Fruit fly (Drosophila melanogaster): ENCODE data around the gene CG7044.

The CG7044 gene

dm6 chr3R:21064000-21064924 is 37.3 kb downstream of the CG7044 start, which contains the start of gene Cortactin (continued):
- no peak for TF ChIP-seq CG7745 (tag; optimal IDR thresholded peaks at IDR 0.05)
- TF ChIP-seq CG4282 (GFP tag; optimal IDR thresholded peaks at IDR 0.05) = no peak
- no peak for TF ChIP-seq CG8478 (optimal IDR thresholded peaks at IDR 0.05)
- TF ChIP-seq CG10565 (GFP tag; optimal IDR thresholded peaks at IDR 0.05) = no peak
- TF ChIP-seq H15 (GFP tag; IDR thresholded peaks at IDR 0.05) = no peak
- TF ChIP-seq CG2120 (GFP tag; optimal IDR thresholded peaks at IDR 0.05) = peak; percentile 13
- TF ChIP-seq Bdp1 (GFP tag; optimal IDR thresholded peaks at IDR 0.05) = no peak
- no peak for TF ChIP-seq CG7372 (GFP tag; IDR thresholded peaks at IDR 0.05)
- TF ChIP-seq CG7271 (tag; optimal IDR thresholded peaks at IDR 0.05) = no peak
- no peak for TF ChIP-seq CG7556 (GFP tag; optimal IDR thresholded peaks at IDR 0.05)
- no peak for TF ChIP-seq Mrtf (GFP tag; IDR thresholded peaks at IDR 0.05)
- no peak for TF ChIP-seq CG11456 (GFP tag; IDR thresholded peaks at IDR 0.05)
- peak; percentile 51 for TF ChIP-seq CG13894 (tag; optimal IDR thresholded peaks at IDR 0.05)
- no peak for TF ChIP-seq Sox102F (GFP tag; optimal IDR thresholded peaks at IDR 0.05)
- 0 out of 2 replicates have a peak, but pooled peaks have one; percentile 15 for TF ChIP-seq rib (GFP tag; IDR thresholded peaks at IDR 0.05)
- 0 out of 3 replicates have a peak, but pooled peaks have one; percentile 41 for TF ChIP-seq otp (GFP tag; IDR thresholded peaks at IDR 0.05)
- no peak for TF ChIP-seq CG8281 (tag; optimal IDR thresholded peaks at IDR 0.05)
- TF ChIP-seq al (GFP tag; IDR thresholded peaks at IDR 0.05) = no peak
- TF ChIP-seq pfk (GFP tag; optimal IDR thresholded peaks at IDR 0.05) = no peak
- TF ChIP-seq kah (GFP tag; optimal IDR thresholded peaks at IDR 0.05) = no peak
- TF ChIP-seq zf30C (GFP tag; optimal IDR thresholded peaks at IDR 0.05) = no peak
- TF ChIP-seq CG12942 (GFP tag; optimal IDR thresholded peaks at IDR 0.05) = no peak
- no peak for TF ChIP-seq CG17385 (GFP tag; optimal IDR thresholded peaks at IDR 0.05)
- TF ChIP-seq CG11247 (GFP tag; IDR thresholded peaks at IDR 0.05) = no peak
- TF ChIP-seq Antp (GFP tag; optimal IDR thresholded peaks at IDR 0.05) = no peak
- TF ChIP-seq bcd (GFP tag; optimal IDR thresholded peaks at IDR 0.05) = no peak
- no peak for TF ChIP-seq Fer1 (GFP tag; optimal IDR thresholded peaks at IDR 0.05)
- TF ChIP-seq CG2116 (GFP tag; optimal IDR thresholded peaks at IDR 0.05) = peak; percentile 69
- no peak for TF ChIP-seq dysf (GFP tag; IDR thresholded peaks at IDR 0.05)
- TF ChIP-seq CG9215 (GFP tag; IDR thresholded peaks at IDR 0.05) = no peak
- no peak for TF ChIP-seq Fer2 (tag; optimal IDR thresholded peaks at IDR 0.05)
- peak; percentile 10 for TF ChIP-seq abd-A (tag; optimal IDR thresholded peaks at IDR 0.05)
- TF ChIP-seq sens-2 (GFP tag; IDR thresholded peaks at IDR 0.05) = no peak
- peak; percentile 86 for TF ChIP-seq CG7963 (GFP tag; IDR thresholded peaks at IDR 0.05; ENCODE audit: partially characterized antibody)
- peak; percentile 84 for TF ChIP-seq Sry-δ (GFP tag; optimal IDR thresholded peaks at IDR 0.05)
- no peak for TF ChIP-seq wor (GFP tag; IDR thresholded peaks at IDR 0.05)
- no peak for TF ChIP-seq ase (GFP tag; IDR thresholded peaks at IDR 0.05)
- no peak for TF ChIP-seq ap (GFP tag; IDR thresholded peaks at IDR 0.05)
- peak; percentile 1 for TF ChIP-seq Dek (tag; optimal IDR thresholded peaks at IDR 0.05)
- TF ChIP-seq CG32767 (GFP tag; IDR thresholded peaks at IDR 0.05) = no peak
- no peak for TF ChIP-seq Vsx1 (GFP tag; optimal IDR thresholded peaks at IDR 0.05)
- TF ChIP-seq CG32532 (GFP tag; IDR thresholded peaks at IDR 0.05) = no peak
- TF ChIP-seq row (GFP tag; IDR thresholded peaks at IDR 0.05) = peak; percentile 58
- no peak for TF ChIP-seq Blimp-1 (GFP tag; optimal IDR thresholded peaks at IDR 0.05)
- peak; percentile 25; the same call in 1 of the 2 replicates for TF ChIP-seq CG3847 (GFP tag; IDR thresholded peaks at IDR 0.05)
- no peak for TF ChIP-seq Dip3 (GFP tag; optimal IDR thresholded peaks at IDR 0.05)
- TF ChIP-seq MBD-R2 (GFP tag; IDR thresholded peaks at IDR 0.05) = peak; percentile 76
- TF ChIP-seq CG43689 (GFP tag; IDR thresholded peaks at IDR 0.05) = no peak
- peak; percentile 94 for TF ChIP-seq Bgb (GFP tag; IDR thresholded peaks at IDR 0.05; ENCODE audit: partially characterized antibody)
- TF ChIP-seq grau (tag; optimal IDR thresholded peaks at IDR 0.05) = no peak
